Fruit fly (Drosophila melanogaster) whole organism, embryonic: Measurements from ENCODE around the gene flfl.

ENCODE experiments used
- B-H2 ChIP-seq: fragments of 200-800 bp; sonication (Bioruptor generic); optimal IDR thresholded peaks from 2 replicates; lab custom pipeline; 2018; ENCODE audit warnings: missing biosample characterization, mild to moderate bottlenecking, missing genetic modification characterization
- CG10274 ChIP-seq: fragments of 200-800 bp; sonication (Bioruptor generic); optimal IDR thresholded peaks from 3 replicates; lab custom pipeline; 2017; ENCODE audit warnings: missing biosample characterization, mild to moderate bottlenecking, missing genetic modification characterization
- CG10431 ChIP-seq: fragments of 200-800 bp; sonication (Bioruptor generic); optimal IDR thresholded peaks from 3 replicates; lab custom pipeline; 2018; ENCODE audit warnings: missing biosample characterization, mild to moderate bottlenecking, missing genetic modification characterization
- CG10654 ChIP-seq: fragments of 200-800 bp; sonication (Bioruptor generic); optimal IDR thresholded peaks from 2 replicates; lab custom pipeline; 2016; ENCODE audit warnings: missing biosample characterization, missing genetic modification characterization
- CG11085 ChIP-seq: fragments of 200-800 bp; sonication (Bioruptor generic); IDR thresholded peaks from 2 replicates; pipeline ENCODE4 v1.3.6; 2022; ENCODE audit warnings: missing biosample characterization, missing genetic modification characterization
- CG12942 ChIP-seq: fragments of 200-800 bp; sonication (Bioruptor generic); optimal IDR thresholded peaks from 3 replicates; lab custom pipeline; 2016; ENCODE audit warnings: missing biosample characterization, missing genetic modification characterization
- CG13424 ChIP-seq: fragments of 200-800 bp; sonication (Bioruptor generic); optimal IDR thresholded peaks from 2 replicates; lab custom pipeline; 2019; ENCODE audit warnings: missing biosample characterization, mild to moderate bottlenecking, missing genetic modification characterization, moderate library complexity
- CG13624 ChIP-seq: fragments of 200-800 bp; sonication (Bioruptor generic); optimal IDR thresholded peaks from 2 replicates; lab custom pipeline; 2016; ENCODE audit warnings: missing biosample characterization, missing genetic modification characterization
- CG14050 ChIP-seq: fragments of 200-800 bp; sonication (Bioruptor generic); IDR thresholded peaks from 3 replicates; pipeline ENCODE4 v1.3.6; 2022; ENCODE audit warnings: missing biosample characterization, missing genetic modification characterization
- CG16779 ChIP-seq: fragments of 200-800 bp; sonication (Bioruptor generic); IDR thresholded peaks from 2 replicates; pipeline ENCODE4 v1.3.6; 2022; ENCODE audit warnings: missing biosample characterization, missing genetic modification characterization
- CG16863 ChIP-seq: fragments of 200-800 bp; sonication (Bioruptor generic); optimal IDR thresholded peaks from 3 replicates; lab custom pipeline; 2016; ENCODE audit warnings: missing biosample characterization, missing genetic modification characterization
- CG18619 ChIP-seq: fragments of 200-800 bp; sonication (Bioruptor generic); optimal IDR thresholded peaks from 3 replicates; lab custom pipeline; 2017; ENCODE audit warnings: missing biosample characterization, mild to moderate bottlenecking, missing genetic modification characterization
- CG2116 ChIP-seq: fragments of 200-800 bp; sonication (Bioruptor generic); optimal IDR thresholded peaks from 3 replicates; lab custom pipeline; 2018; ENCODE audit warnings: missing biosample characterization, mild to moderate bottlenecking, missing genetic modification characterization
- CG31224 ChIP-seq: fragments of 200-800 bp; sonication (Bioruptor generic); IDR thresholded peaks from 2 replicates; pipeline ENCODE4 v1.3.6; 2022; ENCODE audit warnings: missing biosample characterization, missing genetic modification characterization
- CG32532 ChIP-seq: fragments of 200-800 bp; sonication (Bioruptor generic); IDR thresholded peaks from 2 replicates; pipeline ENCODE4 v1.3.6; 2022; ENCODE audit warnings: missing biosample characterization, missing genetic modification characterization
- CG3407 ChIP-seq: fragments of 200-800 bp; sonication (Bioruptor generic); optimal IDR thresholded peaks from 2 replicates; lab custom pipeline; 2018; ENCODE audit warnings: missing biosample characterization, mild to moderate bottlenecking, missing genetic modification characterization
- CG3838 ChIP-seq: fragments of 200-800 bp; sonication (Bioruptor generic); optimal IDR thresholded peaks from 3 replicates; lab custom pipeline; 2016; ENCODE audit warnings: missing biosample characterization, missing genetic modification characterization
- CG7271 ChIP-seq: fragments of 200-800 bp; sonication (Bioruptor generic); optimal IDR thresholded peaks from 2 replicates; lab custom pipeline; 2018; ENCODE audit warnings: missing biosample characterization, mild to moderate bottlenecking, missing genetic modification characterization, moderate library complexity
- CG8388 ChIP-seq: fragments of 200-800 bp; sonication (Bioruptor generic); optimal IDR thresholded peaks from 2 replicates; lab custom pipeline; 2019; ENCODE audit warnings: missing biosample characterization, mild to moderate bottlenecking, missing genetic modification characterization, moderate library complexity
- Dfd ChIP-seq, 2 experiments: fragments of >200 bp; optimal IDR thresholded peaks; 2 replicates each; lab custom pipeline; 2017; ENCODE audit warnings: missing biosample characterization in 2 of 2, missing genetic modification characterization in 2 of 2
- HLH54F ChIP-seq: fragments of 200-800 bp; sonication (Bioruptor generic); optimal IDR thresholded peaks from 3 replicates; lab custom pipeline; 2016; ENCODE audit warnings: missing biosample characterization, missing genetic modification characterization
- HmgZ ChIP-seq: fragments of 200-800 bp; sonication (Bioruptor generic); optimal IDR thresholded peaks from 2 replicates; lab custom pipeline; 2018; ENCODE audit warnings: missing biosample characterization, mild to moderate bottlenecking, missing genetic modification characterization
- Hmr ChIP-seq: fragments of 200-800 bp; sonication (Bioruptor generic); optimal IDR thresholded peaks from 3 replicates; lab custom pipeline; 2017; ENCODE audit warnings: mild to moderate bottlenecking, missing biosample characterization, missing genetic modification reagents, missing genetic modification characterization
- Hr3 ChIP-seq: fragments of 200-800 bp; sonication (Bioruptor generic); optimal IDR thresholded peaks from 3 replicates; lab custom pipeline; 2016; ENCODE audit warnings: missing biosample characterization, missing genetic modification characterization
- Hr78 ChIP-seq, 2 experiments: fragments of 200-800 bp in 1 of 2; fragments of >200 bp in 1 of 2; sonication (Bioruptor generic) in 1 of 2; optimal IDR thresholded peaks; 2 replicates each; lab custom pipeline; 2017 to 2019; ENCODE audit warnings: missing biosample characterization in 2 of 2, missing genetic modification characterization in 2 of 2, mild to moderate bottlenecking in 1 of 2, moderate library complexity in 1 of 2
- MBD-R2 ChIP-seq: fragments of 200-800 bp; sonication (Bioruptor generic); IDR thresholded peaks from 2 replicates; pipeline ENCODE4 v1.3.6; 2022; ENCODE audit warnings: missing biosample characterization, missing genetic modification characterization
- Myb ChIP-seq: fragments of 200-800 bp; sonication (Bioruptor generic); optimal IDR thresholded peaks from 2 replicates; lab custom pipeline; 2016; ENCODE audit warnings: missing biosample characterization, missing genetic modification characterization
- NC2β ChIP-seq: fragments of 200-800 bp; sonication (Bioruptor generic); optimal IDR thresholded peaks from 2 replicates; lab custom pipeline; 2016; ENCODE audit warnings: missing biosample characterization, missing genetic modification characterization
- NFAT ChIP-seq: fragments of 200-800 bp; sonication (Bioruptor generic); IDR thresholded peaks from 2 replicates; pipeline ENCODE4 v1.3.6; 2022; ENCODE audit warnings: missing biosample characterization, missing genetic modification characterization
- Ssrp ChIP-seq: fragments of 200-800 bp; sonication (Bioruptor generic); optimal IDR thresholded peaks from 2 replicates; lab custom pipeline; 2018; ENCODE audit warnings: missing biosample characterization, mild to moderate bottlenecking, missing genetic modification characterization, moderate library complexity
- Usf ChIP-seq: fragments of 200-800 bp; sonication (Bioruptor generic); optimal IDR thresholded peaks from 2 replicates; lab custom pipeline; 2017; ENCODE audit warnings: missing genotype, missing biosample characterization, missing genetic modification characterization
- Vsx1 ChIP-seq: fragments of 200-800 bp; sonication (Bioruptor generic); optimal IDR thresholded peaks from 2 replicates; lab custom pipeline; 2017; ENCODE audit warnings: missing biosample characterization, mild to moderate bottlenecking, missing genetic modification characterization, missing genetic modification reagents
- cato ChIP-seq: fragments of 200-800 bp; sonication (Bioruptor generic); optimal IDR thresholded peaks from 2 replicates; lab custom pipeline; 2016; ENCODE audit warnings: missing biosample characterization, missing genetic modification characterization, borderline replicate concordance
- cg ChIP-seq: fragments of 200-800 bp; sonication (Bioruptor generic); optimal IDR thresholded peaks from 3 replicates; lab custom pipeline; 2019; ENCODE audit warnings: missing biosample characterization, mild to moderate bottlenecking, missing genetic modification characterization, moderate library complexity
- en ChIP-seq: fragments of 200-800 bp; sonication (Bioruptor generic); optimal IDR thresholded peaks from 2 replicates; lab custom pipeline; 2016; ENCODE audit warnings: missing biosample characterization, missing genetic modification characterization
- gce ChIP-seq: fragments of 200-800 bp; sonication (Bioruptor generic); IDR thresholded peaks from 3 replicates; pipeline ENCODE4 v1.3.6; 2022; ENCODE audit warnings: missing biosample characterization, missing genetic modification characterization
- gt ChIP-seq: fragments of 200-800 bp; sonication (Bioruptor generic); IDR thresholded peaks from 2 replicates; pipeline ENCODE4 v1.3.6; 2022; ENCODE audit warnings: missing biosample characterization, missing genetic modification characterization
- h ChIP-seq: fragments of >200 bp; optimal IDR thresholded peaks from 2 replicates; lab custom pipeline; 2017
- jing ChIP-seq: fragments of 200-800 bp; sonication (Bioruptor generic); optimal IDR thresholded peaks from 2 replicates; lab custom pipeline; 2018; ENCODE audit warnings: missing biosample characterization, mild to moderate bottlenecking, missing genetic modification characterization
- klu ChIP-seq: fragments of 200-800 bp; sonication (Bioruptor generic); IDR thresholded peaks from 2 replicates; pipeline ENCODE4 v1.3.6; 2022; ENCODE audit warnings: missing biosample characterization, missing genetic modification characterization
- lmd ChIP-seq: fragments of 200-800 bp; sonication (Bioruptor generic); IDR thresholded peaks from 2 replicates; pipeline ENCODE4 v1.3.6; 2022; ENCODE audit warnings: missing biosample characterization, missing genetic modification characterization
- mirr ChIP-seq: fragments of 200-800 bp; sonication (Bioruptor generic); optimal IDR thresholded peaks from 3 replicates; lab custom pipeline; 2018; ENCODE audit warnings: missing biosample characterization, mild to moderate bottlenecking, missing genetic modification characterization
- org-1 ChIP-seq: fragments of 200-800 bp; sonication (Bioruptor generic); optimal IDR thresholded peaks from 2 replicates; lab custom pipeline; 2017; ENCODE audit warnings: missing biosample characterization, missing genetic modification characterization
- phol ChIP-seq: fragments of 200-800 bp; sonication (Bioruptor generic); optimal IDR thresholded peaks from 3 replicates; lab custom pipeline; 2018; ENCODE audit warnings: missing biosample characterization, mild to moderate bottlenecking, missing genetic modification characterization, moderate library complexity
- pros ChIP-seq: fragments of 200-800 bp; sonication (Bioruptor generic); optimal IDR thresholded peaks from 3 replicates; lab custom pipeline; 2019; ENCODE audit warnings: missing biosample characterization, mild to moderate bottlenecking, missing genetic modification characterization, moderate library complexity
- psq ChIP-seq: fragments of 200-800 bp; sonication (Bioruptor generic); optimal IDR thresholded peaks from 2 replicates; lab custom pipeline; 2017; ENCODE audit warnings: missing biosample characterization, missing genetic modification characterization
- salm ChIP-seq: fragments of 200-800 bp; sonication (Bioruptor generic); optimal IDR thresholded peaks from 2 replicates; lab custom pipeline; 2018; ENCODE audit warnings: missing biosample characterization, mild to moderate bottlenecking, missing genetic modification characterization
- sob ChIP-seq: fragments of 200-800 bp; sonication (Bioruptor generic); IDR thresholded peaks from 2 replicates; pipeline ENCODE4 v1.3.6; 2022; ENCODE audit warnings: missing biosample characterization, missing genetic modification characterization
- sr ChIP-seq: fragments of 200-800 bp; sonication (Bioruptor generic); IDR thresholded peaks from 3 replicates; pipeline ENCODE4 v1.3.6; 2022; ENCODE audit warnings: missing biosample characterization, missing genetic modification characterization
- tin ChIP-seq: fragments of 200-800 bp; sonication (Bioruptor generic); optimal IDR thresholded peaks from 3 replicates; lab custom pipeline; 2016; ENCODE audit warnings: missing biosample characterization, missing genetic modification characterization
- tll ChIP-seq, 2 experiments: fragments of 200-800 bp in 1 of 2; fragments of >200 bp in 1 of 2; sonication (Bioruptor generic) in 1 of 2; optimal IDR thresholded peaks; 2 replicates each; lab custom pipeline; 2017 to 2019; ENCODE audit warnings: missing biosample characterization in 2 of 2, missing genetic modification characterization in 2 of 2, mild to moderate bottlenecking in 1 of 2, moderate library complexity in 1 of 2
- unpg ChIP-seq: fragments of 200-800 bp; sonication (Bioruptor generic); optimal IDR thresholded peaks from 3 replicates; lab custom pipeline; 2018; ENCODE audit warnings: missing biosample characterization, mild to moderate bottlenecking, missing genetic modification characterization, moderate library complexity

flfl gene

DNA sequence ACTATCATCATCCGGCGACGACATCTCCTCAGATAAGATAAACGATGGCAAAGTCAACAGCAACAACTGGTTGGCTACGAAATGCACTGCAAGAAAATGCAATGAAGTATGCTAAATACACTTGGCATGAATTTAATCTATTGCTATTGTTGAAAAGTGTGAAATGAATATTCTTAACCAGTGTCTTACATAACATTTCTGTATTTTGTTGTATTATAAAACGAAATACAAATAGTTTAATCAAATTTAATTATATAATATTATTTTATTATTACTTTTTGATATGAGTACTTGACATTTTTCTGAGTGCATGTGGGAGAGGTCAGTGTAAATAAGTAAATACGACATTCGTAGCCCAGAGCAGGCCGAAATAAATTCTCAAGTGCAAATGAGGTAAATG, 29.8 kb downstream of the flfl start (continued):
- TF ChIP-seq CG10654 (peak; percentile 24), psq (GFP tag; lab: Kevin White, UChicago) (no peak), phol (tag; lab: Kevin White, UChicago) (peak; percentile 58), CG32532 (GFP tag; lab: Robert Waterston, UW) (no peak), CG31224 (GFP tag; lab: Robert Waterston, UW) (no peak), jing (GFP tag; lab: Kevin White, UChicago) (no peak), Myb (GFP tag; lab: Kevin White, UChicago) (no peak), pros (GFP tag; lab: Kevin White, UChicago) (no peak), CG10431 (GFP tag; lab: Kevin White, UChicago) (no peak), B-H2 (GFP tag; lab: Kevin White, UChicago) (no peak), en (no peak), NC2β (no peak), gce (GFP tag; lab: Robert Waterston, UW) (no peak), sr (GFP tag; lab: Robert Waterston, UW) (no peak), HmgZ (no peak), tin (GFP tag; lab: Kevin White, UChicago) (peak; percentile 4), Vsx1 (no peak), tll (GFP tag; optimal IDR thresholded peaks at IDR 0.05; lab: Kevin White, UChicago) (peak in 1 of 2 experiments; percentile 42), CG12942 (GFP tag; lab: Kevin White, UChicago) (no peak), HLH54F (GFP tag; lab: Kevin White, UChicago) (no peak), Hr78 (GFP tag; optimal IDR thresholded peaks at IDR 0.05; lab: Kevin White, UChicago) (peak in 1 of 2 experiments; percentile 13), CG13624 (GFP tag; lab: Kevin White, UChicago) (no peak), cato (GFP tag; lab: Kevin White, UChicago) (no peak), cg (no peak), Hr3 (GFP tag; lab: Kevin White, UChicago) (peak; percentile 18), Hmr (GFP tag; lab: Kevin White, UChicago) (peak; percentile 36), CG7271 (tag; lab: Kevin White, UChicago) (peak; percentile 49), CG13424 (tag; lab: Kevin White, UChicago) (peak; percentile 56), CG3838 (no peak), sob (no peak), lmd (GFP tag; lab: Robert Waterston, UW) (no peak), gt (no peak), salm (tag; lab: Kevin White, UChicago) (no peak), CG3407 (GFP tag; lab: Kevin White, UChicago) (no peak), CG16779 (GFP tag; lab: Robert Waterston, UW) (no peak), CG11085 (GFP tag; lab: Robert Waterston, UW) (no peak), CG2116 (peak; percentile 27), CG14050 (no peak), unpg (GFP tag; lab: Kevin White, UChicago) (peak; percentile 53), CG16863 (GFP tag; lab: Kevin White, UChicago) (no peak), Dfd (GFP tag; optimal IDR thresholded peaks at IDR 0.05; lab: Kevin White, UChicago) (no peak), CG18619 (GFP tag; lab: Kevin White, UChicago) (peak; percentile 8), CG10274 (GFP tag; lab: Kevin White, UChicago) (no peak), MBD-R2 (GFP tag; lab: Robert Waterston, UW) (no peak), CG8388 (GFP tag; lab: Kevin White, UChicago) (peak; percentile 42), mirr (GFP tag; lab: Kevin White, UChicago) (no peak), Usf (GFP tag; lab: Kevin White, UChicago) (no peak), h (lab: Kevin White, UChicago) (no peak), org-1 (GFP tag; lab: Kevin White, UChicago) (no peak), NFAT (GFP tag; lab: Robert Waterston, UW) (no peak), Ssrp (tag; lab: Kevin White, UChicago) (peak; percentile 49), klu (GFP tag; lab: Robert Waterston, UW) (no peak)
